Fruit fly (Drosophila melanogaster) whole organism, embryonic: ENCODE results near the gene CG9962.

Experiments used
- ATbp ChIP-seq: fragments of 200-800 bp; sonication (Bioruptor generic); optimal IDR thresholded peaks from 2 replicates; lab custom pipeline; 2017; ENCODE audit warnings: missing biosample characterization, mild to moderate bottlenecking, missing genetic modification characterization, missing genetic modification reagents
- Awh ChIP-seq: fragments of 200-800 bp; sonication (Bioruptor generic); IDR thresholded peaks from 2 replicates; pipeline ENCODE4, ENCODE4 v1.3.6; 2022; ENCODE audit warnings: missing biosample characterization, missing genetic modification characterization
- C15 ChIP-seq: fragments of 200-800 bp; sonication (Bioruptor generic); IDR thresholded peaks from 3 replicates; pipeline ENCODE4 v1.3.6; 2022; ENCODE audit warnings: missing biosample characterization, missing genetic modification characterization
- CG10147 ChIP-seq: fragments of 200-800 bp; sonication (Bioruptor generic); optimal IDR thresholded peaks from 2 replicates; lab custom pipeline; 2019; ENCODE audit warnings: missing biosample characterization, mild to moderate bottlenecking, missing genetic modification characterization, moderate library complexity
- CG10431 ChIP-seq: fragments of 200-800 bp; sonication (Bioruptor generic); optimal IDR thresholded peaks from 3 replicates; lab custom pipeline; 2018; ENCODE audit warnings: missing biosample characterization, mild to moderate bottlenecking, missing genetic modification characterization
- CG10654 ChIP-seq: fragments of 200-800 bp; sonication (Bioruptor generic); optimal IDR thresholded peaks from 2 replicates; lab custom pipeline; 2016; ENCODE audit warnings: missing biosample characterization, missing genetic modification characterization
- CG10979 ChIP-seq: fragments of 200-800 bp; sonication (Bioruptor generic); optimal IDR thresholded peaks from 2 replicates; lab custom pipeline; 2018; ENCODE audit warnings: missing biosample characterization, mild to moderate bottlenecking, missing genetic modification characterization, moderate library complexity
- CG11504 ChIP-seq: fragments of 200-800 bp; sonication (Bioruptor generic); optimal IDR thresholded peaks from 3 replicates; lab custom pipeline; 2019; ENCODE audit warnings: missing biosample characterization, mild to moderate bottlenecking, missing genetic modification characterization, moderate library complexity
- CG12391 ChIP-seq: fragments of 200-800 bp; sonication (Bioruptor generic); optimal IDR thresholded peaks from 3 replicates; lab custom pipeline; 2018; ENCODE audit warnings: missing biosample characterization, mild to moderate bottlenecking, missing genetic modification characterization, moderate library complexity
- CG15269 ChIP-seq: fragments of 200-800 bp; sonication (Bioruptor generic); optimal IDR thresholded peaks from 2 replicates; lab custom pipeline; 2018; ENCODE audit warnings: missing biosample characterization, mild to moderate bottlenecking, missing genetic modification characterization, moderate library complexity
- CG15479 ChIP-seq: fragments of 200-800 bp; sonication (Bioruptor generic); optimal IDR thresholded peaks from 3 replicates; lab custom pipeline; 2019; ENCODE audit warnings: missing biosample characterization, mild to moderate bottlenecking, missing genetic modification characterization, moderate library complexity
- CG2116 ChIP-seq: fragments of 200-800 bp; sonication (Bioruptor generic); optimal IDR thresholded peaks from 3 replicates; lab custom pipeline; 2018; ENCODE audit warnings: missing biosample characterization, mild to moderate bottlenecking, missing genetic modification characterization
- CG2202 ChIP-seq: fragments of 200-800 bp; sonication (Bioruptor generic); optimal IDR thresholded peaks from 2 replicates; lab custom pipeline; 2018; ENCODE audit warnings: missing biosample characterization, mild to moderate bottlenecking, missing genetic modification characterization
- CG31441 ChIP-seq: fragments of 200-800 bp; sonication (Bioruptor generic); IDR thresholded peaks from 2 replicates; pipeline ENCODE4 v1.3.6; 2022; ENCODE audit warnings: missing biosample characterization, missing genetic modification characterization
- CG32767 ChIP-seq: fragments of 200-800 bp; sonication (Bioruptor generic); IDR thresholded peaks from 2 replicates; pipeline ENCODE4 v1.3.6; 2022; ENCODE audit warnings: missing biosample characterization, missing genetic modification characterization
- CG5180 ChIP-seq: fragments of 200-800 bp; sonication (Bioruptor generic); optimal IDR thresholded peaks from 3 replicates; lab custom pipeline; 2017; ENCODE audit warnings: missing biosample characterization, missing genetic modification characterization, mild to moderate bottlenecking, moderate library complexity, missing genetic modification reagents
- CG7271 ChIP-seq: fragments of 200-800 bp; sonication (Bioruptor generic); optimal IDR thresholded peaks from 2 replicates; lab custom pipeline; 2018; ENCODE audit warnings: missing biosample characterization, mild to moderate bottlenecking, missing genetic modification characterization, moderate library complexity
- Dbx ChIP-seq: fragments of 200-800 bp; sonication (Bioruptor generic); IDR thresholded peaks from 3 replicates; pipeline ENCODE4 v1.3.6; 2022; ENCODE audit warnings: missing biosample characterization, missing genetic modification characterization
- Dek ChIP-seq: fragments of 200-800 bp; sonication (Bioruptor generic); optimal IDR thresholded peaks from 3 replicates; lab custom pipeline; 2019; ENCODE audit warnings: missing biosample characterization, mild to moderate bottlenecking, missing genetic modification characterization, moderate library complexity
- Dip2 ChIP-seq: fragments of 200-800 bp; sonication (Bioruptor generic); IDR thresholded peaks from 2 replicates; pipeline ENCODE4 v1.3.6; 2022; ENCODE audit warnings: missing biosample characterization, missing genetic modification characterization
- Med ChIP-seq: fragments of 200-800 bp; sonication (Bioruptor generic); peaks from one replicate; lab custom pipeline; 2016; ENCODE audit warnings: missing biosample characterization, missing genetic modification characterization, mild to moderate bottlenecking, inconsistent platforms, moderate library complexity
- Mrtf ChIP-seq: fragments of 200-800 bp; sonication (Bioruptor generic); IDR thresholded peaks from 3 replicates; pipeline ENCODE4 v1.3.6; 2022; ENCODE audit warnings: missing biosample characterization, missing genetic modification characterization
- Neu2 ChIP-seq: fragments of 200-800 bp; sonication (Bioruptor generic); optimal IDR thresholded peaks from 3 replicates; lab custom pipeline; 2016; ENCODE audit warnings: missing biosample characterization, missing genetic modification characterization, borderline replicate concordance
- Optix ChIP-seq: fragments of 200-800 bp; sonication (Bioruptor generic); IDR thresholded peaks from 3 replicates; pipeline ENCODE4 v1.3.6; 2022; ENCODE audit warnings: missing biosample characterization, missing genetic modification characterization
- Sin3A ChIP-seq: fragments of >200 bp; optimal IDR thresholded peaks from 2 replicates; lab custom pipeline; 2018
- abd-A ChIP-seq: fragments of 200-800 bp; sonication (Bioruptor generic); optimal IDR thresholded peaks from 3 replicates; lab custom pipeline; 2019; ENCODE audit warnings: missing biosample characterization, mild to moderate bottlenecking, missing genetic modification characterization, moderate library complexity
- crol ChIP-seq: fragments of 200-800 bp; sonication (Bioruptor generic); IDR thresholded peaks from 2 replicates; pipeline ENCODE4 v1.3.6; 2022; ENCODE audit warnings: missing biosample characterization, missing genetic modification characterization
- dm ChIP-seq: fragments of 200-800 bp; sonication (Bioruptor generic); optimal IDR thresholded peaks from 3 replicates; lab custom pipeline; 2016; ENCODE audit warnings: missing biosample characterization, missing genetic modification characterization
- fd64A ChIP-seq: fragments of 200-800 bp; sonication (Bioruptor generic); optimal IDR thresholded peaks from 3 replicates; lab custom pipeline; 2018; ENCODE audit warnings: missing biosample characterization, mild to moderate bottlenecking, missing genetic modification characterization
- fu2 ChIP-seq: fragments of 200-800 bp; sonication (Bioruptor generic); optimal IDR thresholded peaks from 2 replicates; lab custom pipeline; 2016; ENCODE audit warnings: missing biosample characterization, missing genetic modification characterization
- gce ChIP-seq: fragments of 200-800 bp; sonication (Bioruptor generic); IDR thresholded peaks from 3 replicates; pipeline ENCODE4 v1.3.6; 2022; ENCODE audit warnings: missing biosample characterization, missing genetic modification characterization
- gfzf ChIP-seq: fragments of 200-800 bp; sonication (Bioruptor generic); optimal IDR thresholded peaks from 2 replicates; lab custom pipeline; 2016; ENCODE audit warnings: missing biosample characterization, mild to moderate bottlenecking, missing genetic modification characterization, moderate library complexity
- grn ChIP-seq: fragments of 200-800 bp; sonication (Bioruptor generic); optimal IDR thresholded peaks from 3 replicates; lab custom pipeline; 2017; ENCODE audit warnings: missing biosample characterization, missing genetic modification characterization
- her ChIP-seq: fragments of 200-800 bp; sonication (Bioruptor generic); optimal IDR thresholded peaks from 2 replicates; lab custom pipeline; 2016; ENCODE audit warnings: missing biosample characterization, missing genetic modification characterization
- insv ChIP-seq, 2 experiments: fragments of 200-800 bp; sonication (Bioruptor generic); optimal IDR thresholded peaks; 3 replicates each; lab custom pipeline; 2016 to 2018; ENCODE audit warnings: missing biosample characterization in 2 of 2, missing genetic modification characterization in 2 of 2
- inv ChIP-seq: fragments of 200-800 bp; sonication (Bioruptor generic); IDR thresholded peaks from 2 replicates; pipeline ENCODE4 v1.3.6; 2022; ENCODE audit warnings: missing biosample characterization, missing genetic modification characterization; ENCODE audit not compliant: partially characterized antibody
- knrl ChIP-seq: fragments of 200-800 bp; sonication (Bioruptor generic); IDR thresholded peaks from 3 replicates; pipeline ENCODE4 v1.3.6; 2022; ENCODE audit warnings: missing biosample characterization, missing genetic modification characterization; ENCODE audit not compliant: partially characterized antibody
- nau ChIP-seq: fragments of 200-800 bp; sonication (Bioruptor generic); optimal IDR thresholded peaks from 3 replicates; lab custom pipeline; 2017; ENCODE audit warnings: missing biosample characterization, mild to moderate bottlenecking, missing genetic modification characterization, missing genetic modification reagents
- nerfin-1 ChIP-seq: fragments of 200-800 bp; sonication (Bioruptor generic); optimal IDR thresholded peaks from 3 replicates; lab custom pipeline; 2019; ENCODE audit warnings: missing biosample characterization, mild to moderate bottlenecking, missing genetic modification characterization, moderate library complexity
- nmo ChIP-seq: fragments of 200-800 bp; sonication (Bioruptor generic); optimal IDR thresholded peaks from 2 replicates; lab custom pipeline; 2018; ENCODE audit warnings: missing biosample characterization, mild to moderate bottlenecking, missing genetic modification characterization, moderate library complexity
- run ChIP-seq: fragments of 200-800 bp; sonication (Bioruptor generic); optimal IDR thresholded peaks from 3 replicates; lab custom pipeline; 2018; ENCODE audit warnings: missing biosample characterization, mild to moderate bottlenecking, missing genetic modification characterization
- scrt ChIP-seq: fragments of 200-800 bp; sonication (Bioruptor generic); optimal IDR thresholded peaks from 2 replicates; lab custom pipeline; 2018; ENCODE audit warnings: missing biosample characterization, mild to moderate bottlenecking, missing genetic modification characterization, moderate library complexity
- sd ChIP-seq: fragments of 200-800 bp; sonication (Bioruptor generic); optimal IDR thresholded peaks from 3 replicates; lab custom pipeline; 2018; ENCODE audit warnings: missing biosample characterization, mild to moderate bottlenecking, missing genetic modification characterization, moderate library complexity
- sens ChIP-seq: fragments of 200-800 bp; sonication (Bioruptor generic); peaks from one replicate; lab custom pipeline; 2016; ENCODE audit warnings: missing biosample characterization, missing genetic modification characterization
- tap ChIP-seq: fragments of 200-800 bp; optimal IDR thresholded peaks from 3 replicates; lab custom pipeline; 2019; ENCODE audit warnings: missing biosample characterization, mild to moderate bottlenecking, missing genetic modification characterization, moderate library complexity
- tll ChIP-seq, 2 experiments: fragments of 200-800 bp in 1 of 2; fragments of >200 bp in 1 of 2; sonication (Bioruptor generic) in 1 of 2; optimal IDR thresholded peaks; 2 replicates each; lab custom pipeline; 2017 to 2019; ENCODE audit warnings: missing biosample characterization in 2 of 2, missing genetic modification characterization in 2 of 2, mild to moderate bottlenecking in 1 of 2, moderate library complexity in 1 of 2
- zf30C ChIP-seq: fragments of 200-800 bp; sonication (Bioruptor generic); optimal IDR thresholded peaks from 3 replicates; lab custom pipeline; 2018; ENCODE audit warnings: missing biosample characterization, mild to moderate bottlenecking, missing genetic modification characterization
- zfh1 ChIP-seq: fragments of 200-800 bp; sonication (Bioruptor generic); IDR thresholded peaks from 3 replicates; pipeline ENCODE4 v1.3.6; 2022; ENCODE audit warnings: missing biosample characterization, missing genetic modification characterization

The CG9962 gene

dm6 chr2L:2652314-2652713, 4.8 kb upstream of the CG9962 start, which contains the start of gene CG33125:
Gene CG33125, minus strand, starts transcription at chr2L:2652414.
- no peak for TF ChIP-seq Awh (GFP tag; lab: Robert Waterston, UW)
- no peak for TF ChIP-seq her (GFP tag; lab: Kevin White, UChicago)
- TF ChIP-seq CG10979 (tag; lab: Kevin White, UChicago): no peak
- TF ChIP-seq grn (GFP tag; lab: Kevin White, UChicago): no peak
- TF ChIP-seq tll (GFP tag; optimal IDR thresholded peaks at IDR 0.05; lab: Kevin White, UChicago): no peak
- no peak for TF ChIP-seq CG5180 (GFP tag; lab: Kevin White, UChicago)
- TF ChIP-seq tap (tag; lab: Kevin White, UChicago): no peak
- no peak for TF ChIP-seq Mrtf (GFP tag; lab: Robert Waterston, UW)
- TF ChIP-seq CG10654: no peak
- no peak for TF ChIP-seq zf30C (GFP tag; lab: Kevin White, UChicago)
- no peak for TF ChIP-seq CG2116
- TF ChIP-seq Sin3A: no peak
- no peak for TF ChIP-seq Neu2
- no peak for TF ChIP-seq C15
- no peak for TF ChIP-seq Dip2 (GFP tag; lab: Robert Waterston, UW)
- no peak for TF ChIP-seq CG32767 (GFP tag; lab: Robert Waterston, UW)
- no peak for TF ChIP-seq inv

- TF ChIP-seq scrt: peak; percentile 92
- TF ChIP-seq fd64A (GFP tag; lab: Kevin White, UChicago): no peak
- TF ChIP-seq nerfin-1: peak; percentile 31
- TF ChIP-seq Med: peak; percentile 31
- TF ChIP-seq crol (GFP tag; lab: Robert Waterston, UW): peak; percentile 52
Measured at dm6 chr2L:2637002-2637377, 10.5 kb downstream of the CG9962 start.

DNA sequence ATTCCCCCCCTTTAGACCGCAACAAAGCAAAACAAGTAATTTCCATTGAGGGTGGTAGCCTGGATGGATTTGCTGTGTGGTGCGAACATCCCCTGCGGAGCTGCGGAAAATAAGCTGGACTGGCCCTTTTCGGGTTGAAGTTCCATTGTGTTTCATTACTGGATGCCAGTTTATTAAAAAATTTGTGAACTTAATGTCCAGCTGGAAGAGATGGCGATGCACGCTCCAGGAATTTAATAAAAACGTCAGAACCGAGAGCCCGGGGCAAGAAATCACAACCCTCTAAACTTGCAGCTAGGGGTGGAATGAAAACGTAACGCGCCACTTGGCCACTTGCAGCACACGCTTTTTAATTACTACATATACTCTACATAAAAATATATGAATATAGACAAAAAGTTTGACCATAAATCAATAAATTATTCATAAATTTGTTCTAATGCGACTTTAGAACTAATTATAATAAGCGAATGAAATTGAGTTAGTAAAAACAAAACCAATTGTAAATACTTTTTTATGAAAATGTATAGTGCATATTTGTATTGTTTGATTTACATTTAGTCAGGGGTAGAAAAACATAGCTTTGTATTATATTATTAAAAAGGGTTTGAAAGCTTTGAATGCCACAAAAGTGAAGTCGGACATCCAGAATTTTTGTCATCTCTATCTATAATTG, 11.1 kb downstream of the CG9962 start:
- TF ChIP-seq nau (GFP tag; lab: Kevin White, UChicago) (no peak), sens (GFP tag; lab: Kevin White, UChicago) (peak; percentile 31), gce (GFP tag; lab: Robert Waterston, UW) (no peak), Dek (no peak), CG15479 (no peak), CG10147 (no peak), grn (GFP tag; lab: Kevin White, UChicago) (no peak), sd (tag; lab: Kevin White, UChicago) (peak; percentile 68), zfh1 (GFP tag; lab: Robert Waterston, UW) (no peak), CG15269 (peak; percentile 1), CG31441 (GFP tag; lab: Robert Waterston, UW) (no peak), Dbx (GFP tag; lab: Robert Waterston, UW) (no peak), fu2 (GFP tag; lab: Kevin White, UChicago) (no peak), dm (GFP tag; lab: Kevin White, UChicago) (no peak), ATbp (peak; percentile 13), CG11504 (peak; percentile 58), run (tag; lab: Kevin White, UChicago) (peak; percentile 3), gfzf (GFP tag; lab: Kevin White, UChicago) (no peak), CG7271 (tag; lab: Kevin White, UChicago) (no peak), CG2202 (no peak), Optix (GFP tag; lab: Robert Waterston, UW) (no peak), CG10431 (GFP tag; lab: Kevin White, UChicago) (no peak), knrl (GFP tag; lab: Robert Waterston, UW) (no peak), nmo (GFP tag; lab: Kevin White, UChicago) (peak; percentile 18), insv (GFP tag; optimal IDR thresholded peaks at IDR 0.05; lab: Kevin White, UChicago) (no peak), CG12391 (tag; lab: Kevin White, UChicago) (peak; percentile 45), abd-A (tag; lab: Kevin White, UChicago) (peak; percentile 64)
